Worm (Caenorhabditis elegans): Measurements from ENCODE around the gene C54F6.15.

DNA sequence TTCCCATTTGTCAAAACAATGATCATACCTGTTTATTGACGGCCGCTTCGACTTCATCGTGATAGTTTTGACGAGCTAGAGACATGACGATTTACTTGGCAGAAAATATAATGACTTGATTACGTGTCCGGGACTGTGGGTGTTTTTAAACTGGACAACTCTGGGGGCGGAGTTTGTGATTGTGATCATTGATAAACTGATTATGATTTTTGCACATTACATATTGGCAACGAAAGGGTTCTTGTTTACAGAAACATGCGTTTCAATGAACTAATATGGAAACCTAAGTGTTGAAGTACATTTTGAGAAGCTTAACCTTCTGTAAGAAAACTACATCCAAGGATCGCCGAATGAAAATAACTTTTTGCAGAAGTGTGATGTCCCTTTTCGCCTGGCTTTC is 25.3 kb upstream of the C54F6.15 start, which contains the start of gene ftn-1:
- no peak for TF ChIP-seq ceh-9 (tag; optimal IDR thresholded peaks at IDR 0.05)
- no peak for TF ChIP-seq hlh-8 (tag; optimal IDR thresholded peaks at IDR 0.05)
- no peak for TF ChIP-seq dmd-4 (tag; optimal IDR thresholded peaks at IDR 0.05; ENCODE audit: borderline replicate concordance)
- no peak for TF ChIP-seq pax-1 (tag; optimal IDR thresholded peaks at IDR 0.05)
- TF ChIP-seq nhr-11 (tag; optimal IDR thresholded peaks at IDR 0.05), result no peak
- TF ChIP-seq ets-4 (tag; optimal IDR thresholded peaks at IDR 0.05), result no peak
- no peak for TF ChIP-seq pha-4 (tag; optimal IDR thresholded peaks at IDR 0.05)
